Worm (Caenorhabditis elegans): Measurements from ENCODE around the gene F09E10.7.
A peak's percentile ranks its signal among the peaks of the same experiment; 100 is the strongest.

F09E10.7 gene

DNA sequence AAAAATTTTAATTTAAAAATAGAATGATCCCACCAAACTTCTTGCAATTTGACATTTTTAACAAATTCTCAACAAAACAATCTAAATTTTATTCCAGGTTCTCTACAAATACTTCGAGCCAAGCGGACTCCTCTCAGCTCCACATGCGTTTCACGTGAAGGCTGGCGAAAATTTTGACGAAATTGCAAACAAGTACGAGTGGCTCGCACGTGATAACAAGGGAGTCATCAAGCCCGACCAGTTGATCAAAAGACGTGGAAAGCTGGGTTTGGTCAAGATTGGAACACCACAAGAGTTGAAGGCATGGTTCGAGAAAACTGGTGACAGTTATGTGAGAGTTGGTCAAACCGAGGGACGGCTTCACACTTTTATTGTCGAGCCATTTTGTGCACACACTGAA is 22.0 kb downstream of the F09E10.7 start:
- TF ChIP-seq elt-3 (tag; optimal IDR thresholded peaks at IDR 0.05): no peak
- no peak for TF ChIP-seq nhr-12 (tag; optimal IDR thresholded peaks at IDR 0.05)
- no peak for TF ChIP-seq elt-1 (tag; optimal IDR thresholded peaks at IDR 0.05; ENCODE audit: borderline replicate concordance, insufficient read depth)
- no peak for TF ChIP-seq nhr-28 (tag; optimal IDR thresholded peaks at IDR 0.05)

DNA sequence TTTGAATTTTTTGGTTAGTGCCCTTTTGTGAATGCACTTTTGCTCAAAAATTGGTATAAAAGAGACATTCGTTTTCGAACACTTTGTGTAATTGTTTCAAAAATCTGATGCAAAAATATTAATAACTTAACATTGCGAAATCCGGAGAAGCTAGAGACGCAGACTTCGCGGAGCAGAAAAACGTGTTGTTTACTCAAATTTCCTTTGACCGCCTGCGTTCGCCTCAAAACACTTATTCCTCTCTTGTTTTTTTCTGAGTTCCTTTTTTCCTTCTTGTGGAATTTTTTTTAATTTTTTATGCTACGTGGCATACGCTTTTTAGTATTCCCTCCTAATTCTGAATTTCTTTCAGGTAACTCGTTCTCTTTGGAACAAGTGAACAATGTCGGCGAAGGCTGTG is 22.5 kb downstream of the F09E10.7 start, which contains the start of gene acly-1:
Gene acly-1, plus strand, starts transcription at position 353 of the 400 bp plus-strand sequence.
- TF ChIP-seq sem-2 (GFP tag; optimal IDR thresholded peaks at IDR 0.05) (no peak), flh-1 (GFP tag; optimal IDR thresholded peaks at IDR 0.05) (no peak), elt-3 (tag; optimal IDR thresholded peaks at IDR 0.05) (no peak), blmp-1 (tag; optimal IDR thresholded peaks at IDR 0.05) (no peak), ceh-39 (tag; optimal IDR thresholded peaks at IDR 0.05) (no peak), nhr-2 (tag; optimal IDR thresholded peaks at IDR 0.05) (no peak), drap-1 (GFP tag; optimal IDR thresholded peaks at IDR 0.05) (no peak), ceh-43 (GFP tag; optimal IDR thresholded peaks at IDR 0.05) (no peak), nhr-28 (tag; optimal IDR thresholded peaks at IDR 0.05) (no peak), zip-8 (tag; optimal IDR thresholded peaks at IDR 0.05) (no peak), unc-62 (GFP tag; optimal IDR thresholded peaks at IDR 0.05) (no peak), bed-3 (GFP tag; optimal IDR thresholded peaks at IDR 0.05) (no peak), tbx-8 (GFP tag; optimal IDR thresholded peaks at IDR 0.05) (no peak), mls-2 (tag; optimal IDR thresholded peaks at IDR 0.05) (no peak), mab-5 (tag; optimal IDR thresholded peaks at IDR 0.05) (no peak), nhr-76 (tag; optimal IDR thresholded peaks at IDR 0.05) (no peak), lin-32 (GFP tag; optimal IDR thresholded peaks at IDR 0.05) (no peak), pha-4 (tag; optimal IDR thresholded peaks at IDR 0.05) (no peak), mep-1 (tag; optimal IDR thresholded peaks at IDR 0.05) (no peak)

DNA sequence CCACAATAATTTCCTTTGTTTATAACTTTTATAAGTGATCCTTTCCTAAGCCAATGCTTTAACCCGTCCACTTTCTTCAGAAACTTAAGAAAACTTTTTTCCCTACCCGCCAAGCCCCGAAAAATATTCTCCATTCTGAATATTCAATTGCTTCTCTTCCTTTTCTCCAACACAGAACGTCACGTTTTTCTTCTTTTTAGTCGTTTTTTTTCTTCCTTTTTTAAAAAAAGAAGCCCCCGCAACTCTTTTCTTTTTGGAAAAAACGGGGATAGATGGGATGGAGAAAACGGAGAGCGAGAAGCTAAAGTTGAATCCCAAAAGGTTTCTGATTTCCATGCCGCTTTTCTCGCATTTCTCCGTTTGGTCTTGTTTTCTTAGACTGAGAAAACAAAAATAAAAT is 23.1 kb downstream of the F09E10.7 start:
- TF ChIP-seq unc-62 (GFP tag; optimal IDR thresholded peaks at IDR 0.05) (no peak), mep-1 (tag; optimal IDR thresholded peaks at IDR 0.05) (no peak), lin-32 (GFP tag; optimal IDR thresholded peaks at IDR 0.05) (no peak), zip-8 (tag; optimal IDR thresholded peaks at IDR 0.05) (no peak), ceh-39 (tag; optimal IDR thresholded peaks at IDR 0.05) (no peak), unc-120 (tag; optimal IDR thresholded peaks at IDR 0.05; ENCODE audit: poor library complexity, severe bottlenecking) (no peak), nhr-28 (tag; optimal IDR thresholded peaks at IDR 0.05) (no peak), nhr-2 (tag; optimal IDR thresholded peaks at IDR 0.05) (no peak), nhr-12 (tag; optimal IDR thresholded peaks at IDR 0.05) (no peak), M03D4.4 (tag; optimal IDR thresholded peaks at IDR 0.05) (no peak)

DNA sequence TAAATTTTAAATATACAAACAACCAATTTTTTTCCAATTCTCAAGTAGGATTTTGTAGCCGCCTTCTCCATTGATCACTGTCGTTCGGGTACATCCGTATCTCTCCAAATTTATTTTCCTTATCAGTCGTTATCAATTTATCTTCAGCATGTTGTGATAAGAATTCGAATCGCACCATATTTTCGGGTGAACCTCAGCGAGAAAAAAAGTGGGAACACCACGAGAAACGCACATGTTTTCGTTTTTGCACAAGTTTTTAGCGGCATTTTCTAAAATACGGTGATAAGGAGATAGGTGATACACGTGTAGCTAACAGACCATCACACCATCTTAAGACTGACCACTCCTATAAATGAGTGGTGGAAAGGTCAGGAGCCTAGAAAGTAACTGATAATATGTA is 23.7 kb downstream of the F09E10.7 start:
- TF ChIP-seq elt-1 (tag; optimal IDR thresholded peaks at IDR 0.05; ENCODE audit: borderline replicate concordance, insufficient read depth): no peak
- TF ChIP-seq bed-3 (GFP tag; optimal IDR thresholded peaks at IDR 0.05): no peak
- TF ChIP-seq lin-32 (GFP tag; optimal IDR thresholded peaks at IDR 0.05): no peak
- peak; percentile 18 for TF ChIP-seq elt-3 (tag; optimal IDR thresholded peaks at IDR 0.05)

DNA sequence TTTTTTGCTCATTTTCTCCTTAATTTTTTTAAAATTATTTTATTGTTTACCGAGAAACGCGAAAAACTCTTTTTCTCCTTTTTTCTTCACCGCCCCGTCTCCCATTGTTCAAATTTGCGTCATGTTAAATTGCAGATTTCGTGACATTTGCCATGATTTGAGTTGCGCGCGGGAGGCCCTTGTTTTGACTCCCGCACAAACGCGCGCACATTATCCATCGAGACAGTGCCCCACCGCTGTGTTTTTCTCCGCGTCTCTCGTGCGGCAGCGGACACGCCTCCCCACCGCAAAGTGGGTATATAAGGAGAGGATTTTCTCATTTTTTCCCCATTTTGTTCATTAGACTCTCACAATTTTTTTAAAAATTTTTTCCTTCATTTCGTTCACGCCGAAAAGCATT is 25.6 kb downstream of the F09E10.7 start:
- no peak for TF ChIP-seq lsy-2 (tag; optimal IDR thresholded peaks at IDR 0.05)
- no peak for TF ChIP-seq zip-8 (tag; optimal IDR thresholded peaks at IDR 0.05)
- TF ChIP-seq hlh-1 (tag; optimal IDR thresholded peaks at IDR 0.05): no peak
- TF ChIP-seq sptf-1 (tag; optimal IDR thresholded peaks at IDR 0.05): no peak
- TF ChIP-seq unc-39 (tag; optimal IDR thresholded peaks at IDR 0.05): no peak
- no peak for TF ChIP-seq flh-1 (GFP tag; optimal IDR thresholded peaks at IDR 0.05)
- TF ChIP-seq lin-32 (GFP tag; optimal IDR thresholded peaks at IDR 0.05): no peak

DNA sequence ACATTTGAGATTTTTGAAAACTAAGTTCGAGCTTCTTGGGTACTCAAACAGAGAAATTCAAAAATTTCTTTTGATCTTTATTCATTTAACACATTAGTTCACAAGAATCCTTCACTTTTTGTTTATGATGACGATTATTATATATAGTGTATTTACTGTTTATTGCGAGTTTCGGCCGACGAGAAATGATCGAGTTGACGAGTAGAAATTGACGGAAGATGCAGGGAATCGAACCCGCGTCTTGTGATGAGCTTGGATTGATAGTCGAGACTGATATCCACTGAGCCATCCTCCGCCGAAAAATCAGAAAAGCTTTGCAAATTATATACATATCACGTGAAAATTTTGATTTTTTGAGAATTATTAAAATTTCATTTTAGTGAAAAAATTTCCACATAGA is 27.9 kb downstream of the F09E10.7 start:
- TF ChIP-seq ztf-11 (tag; optimal IDR thresholded peaks at IDR 0.05) (no peak), flh-1 (GFP tag; optimal IDR thresholded peaks at IDR 0.05) (no peak), mab-5 (tag; optimal IDR thresholded peaks at IDR 0.05) (no peak), sptf-1 (tag; optimal IDR thresholded peaks at IDR 0.05) (no peak), unc-120 (tag; optimal IDR thresholded peaks at IDR 0.05; ENCODE audit: poor library complexity, severe bottlenecking) (no peak), lsy-2 (tag; optimal IDR thresholded peaks at IDR 0.05) (no peak), lin-32 (GFP tag; optimal IDR thresholded peaks at IDR 0.05) (no peak)
